Worm (Caenorhabditis elegans): ENCODE data around the gene srt-70.

srt-70 gene

ce11 chrV:5275426-5276007 is 16.2 kb upstream of the srt-70 start (continued):
- TF ChIP-seq mcd-1 (GFP tag; IDR thresholded peaks at IDR 0.05) (no peak), Y56A3A.18 (GFP tag; IDR thresholded peaks at IDR 0.05) (0 out of 2 replicates have a peak, but pooled peaks have one; percentile 12), F37B4.10 (GFP tag; IDR thresholded peaks at IDR 0.05) (no peak), F52B5.7 (tag; optimal IDR thresholded peaks at IDR 0.05) (peak; percentile 41), gei-17 (GFP tag; optimal IDR thresholded peaks at IDR 0.05) (no peak), snpc-3.4 (tag; optimal IDR thresholded peaks at IDR 0.05) (no peak), lag-1 (GFP tag; IDR thresholded peaks at IDR 0.05) (no peak), madf-6 (GFP tag; IDR thresholded peaks at IDR 0.05) (peak; percentile 58), ztf-3 (GFP tag; optimal IDR thresholded peaks at IDR 0.05) (no peak), ztf-6 (GFP tag; IDR thresholded peaks at IDR 0.05) (no peak), rpc-1 (optimal IDR thresholded peaks at IDR 0.05) (no peak), rpc-1 (tag; optimal IDR thresholded peaks at IDR 0.05) (no peak), ceh-91 (GFP tag; IDR thresholded peaks at IDR 0.05) (no peak), hrde-1 (tag; optimal IDR thresholded peaks at IDR 0.05; ENCODE audit: borderline replicate concordance) (peak; percentile 42), dox-1 (GFP tag; IDR thresholded peaks at IDR 0.05) (no peak), T07F8.4 (tag; optimal IDR thresholded peaks at IDR 0.05) (no peak), lir-1 (GFP tag; conservative IDR thresholded peaks at IDR 0.05) (no peak), madf-10 (tag; optimal IDR thresholded peaks at IDR 0.05) (no peak), die-1 (tag; optimal IDR thresholded peaks at IDR 0.05) (peak; percentile 38), lsl-1 (GFP tag; optimal IDR thresholded peaks at IDR 0.05) (no peak), hsf-1 (GFP tag; IDR thresholded peaks at IDR 0.05) (no peak), ceh-27 (GFP tag; optimal IDR thresholded peaks at IDR 0.05) (no peak), ekl-4 (GFP tag; IDR thresholded peaks at IDR 0.05) (peak; percentile 60; the same call in 1 of the 2 replicates), F33H1.4 (GFP tag; IDR thresholded peaks at IDR 0.05) (peak; percentile 26), zfh-2 (GFP tag; conservative IDR thresholded peaks at IDR 0.05) (no peak), B0261.1 (tag; optimal IDR thresholded peaks at IDR 0.05) (no peak), hlh-26 (GFP tag; conservative IDR thresholded peaks at IDR 0.05) (no peak), ztf-28 (GFP tag; IDR thresholded peaks at IDR 0.05) (no peak), ZK185.1 (tag; optimal IDR thresholded peaks at IDR 0.05; ENCODE audit: poor library complexity, severe bottlenecking) (no peak), ztf-18 (tag; optimal IDR thresholded peaks at IDR 0.05) (no peak), attf-6 (GFP tag; IDR thresholded peaks at IDR 0.05) (0 out of 2 replicates have a peak, but pooled peaks have one; percentile 47), bed-2 (GFP tag; IDR thresholded peaks at IDR 0.05) (no peak), xnd-1 (tag; optimal IDR thresholded peaks at IDR 0.05) (no peak), athp-1 (tag; optimal IDR thresholded peaks at IDR 0.05) (peak; percentile 52), nhr-27 (tag; optimal IDR thresholded peaks at IDR 0.05) (no peak), F57C9.4 (tag; optimal IDR thresholded peaks at IDR 0.05) (no peak), unc-62 (GFP tag; optimal IDR thresholded peaks at IDR 0.05) (no peak), K11D2.4 (GFP tag; IDR thresholded peaks at IDR 0.05) (no peak), sea-2 (GFP tag; IDR thresholded peaks at IDR 0.05) (no peak), F22D6.2 (tag; optimal IDR thresholded peaks at IDR 0.05) (no peak), mxl-1 (tag; optimal IDR thresholded peaks at IDR 0.05) (no peak), nhr-90 (tag; optimal IDR thresholded peaks at IDR 0.05) (no peak), snpc-1.3 (tag; optimal IDR thresholded peaks at IDR 0.05; ENCODE audit: insufficient read depth) (peak; percentile 54), lin-26 (GFP tag; IDR thresholded peaks at IDR 0.05) (no peak), let-526 (GFP tag; IDR thresholded peaks at IDR 0.05) (no peak), efl-1 (GFP tag; optimal IDR thresholded peaks at IDR 0.05) (no peak), repo-1 (tag; optimal IDR thresholded peaks at IDR 0.05) (peak; percentile 82), mel-28 (tag; optimal IDR thresholded peaks at IDR 0.05; ENCODE audit: borderline replicate concordance) (no peak), sptf-2 (GFP tag; optimal IDR thresholded peaks at IDR 0.05) (no peak)

Data from whole organism, young adult.